Fruit fly (Drosophila melanogaster) whole organism, embryonic: ENCODE results near the gene MCU.
A peak's percentile ranks its signal among the peaks of the same experiment; 100 is the strongest.

Experiments
- ATbp ChIP-seq: fragments of 200-800 bp; sonication (Bioruptor generic); optimal IDR thresholded peaks from 2 replicates; lab custom pipeline; 2017; ENCODE audit warnings: missing biosample characterization, mild to moderate bottlenecking, missing genetic modification characterization, missing genetic modification reagents
- BtbVII ChIP-seq: fragments of 200-800 bp; sonication (Bioruptor generic); optimal IDR thresholded peaks from 3 replicates; lab custom pipeline; 2017; ENCODE audit warnings: missing biosample characterization, mild to moderate bottlenecking, missing genetic modification characterization
- CG10274 ChIP-seq: fragments of 200-800 bp; sonication (Bioruptor generic); optimal IDR thresholded peaks from 3 replicates; lab custom pipeline; 2017; ENCODE audit warnings: missing biosample characterization, mild to moderate bottlenecking, missing genetic modification characterization
- CG10321 ChIP-seq: fragments of 200-800 bp; sonication (Bioruptor generic); IDR thresholded peaks from 2 replicates; pipeline ENCODE4 v1.3.6; 2022; ENCODE audit warnings: missing biosample characterization, missing genetic modification characterization
- CG10543 ChIP-seq: fragments of 200-800 bp; sonication (Bioruptor generic); optimal IDR thresholded peaks from 3 replicates; lab custom pipeline; 2017; ENCODE audit warnings: missing biosample characterization, mild to moderate bottlenecking, missing genetic modification characterization, moderate library complexity
- CG10565 ChIP-seq: fragments of 200-800 bp; sonication (Bioruptor generic); optimal IDR thresholded peaks from 3 replicates; lab custom pipeline; 2016; ENCODE audit warnings: missing biosample characterization, mild to moderate bottlenecking, missing genetic modification characterization
- CG11695 ChIP-seq: fragments of 200-800 bp; sonication (Bioruptor generic); IDR thresholded peaks from 3 replicates; pipeline ENCODE4 v1.3.6; 2022; ENCODE audit warnings: missing biosample characterization, missing genetic modification characterization
- CG12769 ChIP-seq: fragments of 200-800 bp; sonication (Bioruptor generic); optimal IDR thresholded peaks from 2 replicates; lab custom pipeline; 2019; ENCODE audit warnings: missing biosample characterization, mild to moderate bottlenecking, missing genetic modification characterization, moderate library complexity
- CG12942 ChIP-seq: fragments of 200-800 bp; sonication (Bioruptor generic); optimal IDR thresholded peaks from 3 replicates; lab custom pipeline; 2016; ENCODE audit warnings: missing biosample characterization, missing genetic modification characterization
- CG14441 ChIP-seq: fragments of 200-800 bp; sonication (Bioruptor generic); IDR thresholded peaks from 2 replicates; pipeline ENCODE4 v1.3.6; 2022; ENCODE audit warnings: missing biosample characterization, missing genetic modification characterization
- CG15479 ChIP-seq: fragments of 200-800 bp; sonication (Bioruptor generic); optimal IDR thresholded peaks from 3 replicates; lab custom pipeline; 2019; ENCODE audit warnings: missing biosample characterization, mild to moderate bottlenecking, missing genetic modification characterization, moderate library complexity
- CG1602 ChIP-seq: fragments of 200-800 bp; sonication (Bioruptor generic); optimal IDR thresholded peaks from 3 replicates; lab custom pipeline; 2016; ENCODE audit warnings: missing biosample characterization, missing genetic modification characterization
- CG1647 ChIP-seq: fragments of 200-800 bp; sonication (Bioruptor generic); optimal IDR thresholded peaks from 3 replicates; lab custom pipeline; 2016; ENCODE audit warnings: missing biosample characterization, missing genetic modification characterization
- CG18764 ChIP-seq: fragments of 200-800 bp; sonication (Bioruptor generic); optimal IDR thresholded peaks from 3 replicates; lab custom pipeline; 2016; ENCODE audit warnings: missing biosample characterization, missing genetic modification characterization
- CG2678 ChIP-seq: fragments of 200-800 bp; sonication (Bioruptor generic); optimal IDR thresholded peaks from 3 replicates; lab custom pipeline; 2019; ENCODE audit warnings: missing biosample characterization, mild to moderate bottlenecking, missing genetic modification characterization, moderate library complexity
- CG2889 ChIP-seq: fragments of 200-800 bp; sonication (Bioruptor generic); IDR thresholded peaks from 3 replicates; pipeline ENCODE4 v1.3.6; 2022; ENCODE audit warnings: missing biosample characterization, missing genetic modification characterization
- CG3163 ChIP-seq: fragments of 200-800 bp; sonication (Bioruptor generic); optimal IDR thresholded peaks from 3 replicates; lab custom pipeline; 2016; ENCODE audit warnings: missing biosample characterization, missing genetic modification characterization
- CG34422 ChIP-seq: fragments of 200-800 bp; sonication (Bioruptor generic); IDR thresholded peaks from 3 replicates; pipeline ENCODE4 v1.3.6; 2022; ENCODE audit warnings: missing biosample characterization, missing genetic modification characterization
- CG4730 ChIP-seq: fragments of 200-800 bp; sonication (Bioruptor generic); IDR thresholded peaks from 2 replicates; pipeline ENCODE4 v1.3.6; 2022; ENCODE audit warnings: missing biosample characterization, missing genetic modification characterization
- CG5180 ChIP-seq: fragments of 200-800 bp; sonication (Bioruptor generic); optimal IDR thresholded peaks from 3 replicates; lab custom pipeline; 2017; ENCODE audit warnings: missing biosample characterization, missing genetic modification characterization, mild to moderate bottlenecking, moderate library complexity, missing genetic modification reagents
- CG6689 ChIP-seq: fragments of 200-800 bp; sonication (Bioruptor generic); IDR thresholded peaks from 2 replicates; pipeline ENCODE4 v1.3.6; 2022; ENCODE audit warnings: missing biosample characterization, missing genetic modification characterization
- CG6791 ChIP-seq: fragments of 200-800 bp; sonication (Bioruptor generic); IDR thresholded peaks from 3 replicates; pipeline ENCODE4 v1.3.6; 2022; ENCODE audit warnings: missing biosample characterization, missing genetic modification characterization; ENCODE audit not compliant: partially characterized antibody
- CG7786 ChIP-seq: fragments of 200-800 bp; sonication (Bioruptor generic); optimal IDR thresholded peaks from 2 replicates; lab custom pipeline; 2016; ENCODE audit warnings: missing biosample characterization, missing genetic modification characterization
- Dek ChIP-seq: fragments of 200-800 bp; sonication (Bioruptor generic); optimal IDR thresholded peaks from 3 replicates; lab custom pipeline; 2019; ENCODE audit warnings: missing biosample characterization, mild to moderate bottlenecking, missing genetic modification characterization, moderate library complexity
- Dip2 ChIP-seq: fragments of 200-800 bp; sonication (Bioruptor generic); IDR thresholded peaks from 2 replicates; pipeline ENCODE4 v1.3.6; 2022; ENCODE audit warnings: missing biosample characterization, missing genetic modification characterization
- ERR ChIP-seq: fragments of 200-800 bp; sonication (Bioruptor generic); optimal IDR thresholded peaks from 2 replicates; lab custom pipeline; 2016; ENCODE audit warnings: missing biosample characterization, missing genetic modification characterization
- Mrtf ChIP-seq: fragments of 200-800 bp; sonication (Bioruptor generic); IDR thresholded peaks from 3 replicates; pipeline ENCODE4 v1.3.6; 2022; ENCODE audit warnings: missing biosample characterization, missing genetic modification characterization
- Oaz ChIP-seq: fragments of 200-800 bp; sonication (Bioruptor generic); IDR thresholded peaks from 2 replicates; pipeline ENCODE4 v1.3.6; 2022; ENCODE audit warnings: missing biosample characterization, missing genetic modification characterization
- Side ChIP-seq: fragments of 200-800 bp; sonication (Bioruptor generic); optimal IDR thresholded peaks from 2 replicates; lab custom pipeline; 2016; ENCODE audit warnings: missing biosample characterization, missing genetic modification characterization
- Ssrp ChIP-seq: fragments of 200-800 bp; sonication (Bioruptor generic); optimal IDR thresholded peaks from 2 replicates; lab custom pipeline; 2018; ENCODE audit warnings: missing biosample characterization, mild to moderate bottlenecking, missing genetic modification characterization, moderate library complexity
- Stat92E ChIP-seq, 3 experiments: fragments of >200 bp in 2 of 3; fragments of 200-800 bp in 1 of 3; sonication (Bioruptor generic) in 1 of 3; optimal IDR thresholded peaks; 2 replicates each; lab custom pipeline; 2017 to 2019; ENCODE audit warnings: missing biosample characterization in 3 of 3, missing genetic modification characterization in 3 of 3, mild to moderate bottlenecking in 1 of 3, moderate library complexity in 1 of 3
- Trl ChIP-seq, 3 experiments: fragments of >200 bp in 2 of 3; fragments of 200-800 bp in 1 of 3; sonication (Bioruptor generic) in 1 of 3; optimal IDR thresholded peaks; 2 replicates in 1 of 3; 3 replicates in 2 of 3; lab custom pipeline; 2016 to 2017; ENCODE audit warnings: missing biosample characterization in 1 of 3, missing genetic modification characterization in 1 of 3
- bowl ChIP-seq: fragments of 200-800 bp; sonication (Bioruptor generic); IDR thresholded peaks from 2 replicates; pipeline ENCODE4 v1.3.6; 2022; ENCODE audit warnings: missing biosample characterization, missing genetic modification characterization
- chm ChIP-seq: fragments of 200-800 bp; sonication (Bioruptor generic); IDR thresholded peaks from 2 replicates; pipeline ENCODE4 v1.3.6; 2022; ENCODE audit warnings: missing biosample characterization, missing genetic modification characterization
- dimm ChIP-seq: fragments of 200-800 bp; sonication (Bioruptor generic); IDR thresholded peaks from 2 replicates; pipeline ENCODE4 v1.3.6; 2022; ENCODE audit warnings: missing biosample characterization, missing genetic modification characterization
- fd3F ChIP-seq: fragments of 200-800 bp; sonication (Bioruptor generic); optimal IDR thresholded peaks from 2 replicates; lab custom pipeline; 2018; ENCODE audit warnings: missing biosample characterization, mild to moderate bottlenecking, missing genetic modification characterization, moderate library complexity
- gfzf ChIP-seq: fragments of 200-800 bp; sonication (Bioruptor generic); optimal IDR thresholded peaks from 2 replicates; lab custom pipeline; 2016; ENCODE audit warnings: missing biosample characterization, mild to moderate bottlenecking, missing genetic modification characterization, moderate library complexity
- gro ChIP-seq: fragments of 200-800 bp; sonication (Bioruptor generic); optimal IDR thresholded peaks from 2 replicates; lab custom pipeline; 2016; ENCODE audit warnings: missing biosample characterization, missing genetic modification characterization
- her ChIP-seq: fragments of 200-800 bp; sonication (Bioruptor generic); optimal IDR thresholded peaks from 2 replicates; lab custom pipeline; 2016; ENCODE audit warnings: missing biosample characterization, missing genetic modification characterization
- klu ChIP-seq: fragments of 200-800 bp; sonication (Bioruptor generic); IDR thresholded peaks from 2 replicates; pipeline ENCODE4 v1.3.6; 2022; ENCODE audit warnings: missing biosample characterization, missing genetic modification characterization
- peb ChIP-seq: fragments of 200-800 bp; sonication (Bioruptor generic); IDR thresholded peaks from 2 replicates; pipeline ENCODE4 v1.3.6; 2022; ENCODE audit warnings: missing biosample characterization, missing genetic modification characterization
- row ChIP-seq: fragments of 200-800 bp; sonication (Bioruptor generic); IDR thresholded peaks from 3 replicates; pipeline ENCODE4 v1.3.6; 2022; ENCODE audit warnings: missing biosample characterization, missing genetic modification characterization
- sc ChIP-seq, 3 experiments: fragments of >200 bp in 2 of 3; fragments of 200-800 bp in 1 of 3; sonication (Bioruptor generic) in 1 of 3; optimal IDR thresholded peaks; 2 replicates in 2 of 3; 3 replicates in 1 of 3; lab custom pipeline; 2017; ENCODE audit warnings: mild to moderate bottlenecking in 1 of 3, missing biosample characterization in 1 of 3, missing genetic modification characterization in 1 of 3, missing genetic modification reagents in 1 of 3
- so ChIP-seq: fragments of 200-800 bp; sonication (Bioruptor generic); IDR thresholded peaks from 3 replicates; pipeline ENCODE4 v1.3.6; 2022; ENCODE audit warnings: missing biosample characterization, missing genetic modification characterization
- trh ChIP-seq: fragments of 200-800 bp; sonication (Bioruptor generic); optimal IDR thresholded peaks from 2 replicates; lab custom pipeline; 2016; ENCODE audit warnings: missing biosample characterization, missing genetic modification characterization
- ttk ChIP-seq: fragments of 200-800 bp; sonication (Bioruptor generic); IDR thresholded peaks from 2 replicates; pipeline ENCODE4 v2.1.2; 2022; ENCODE audit warnings: missing biosample characterization, missing genetic modification characterization
- twi ChIP-seq: fragments of 200-800 bp; optimal IDR thresholded peaks from 2 replicates; lab custom pipeline; 2019; ENCODE audit warnings: missing biosample characterization, mild to moderate bottlenecking, missing genetic modification characterization, moderate library complexity
- tx ChIP-seq: fragments of 200-800 bp; sonication (Bioruptor generic); optimal IDR thresholded peaks from 2 replicates; lab custom pipeline; 2016; ENCODE audit warnings: missing biosample characterization, missing genetic modification characterization
- vfl ChIP-seq: fragments of 200-800 bp; sonication (Bioruptor generic); optimal IDR thresholded peaks from 2 replicates; lab custom pipeline; 2016; ENCODE audit warnings: missing biosample characterization, missing genetic modification characterization
- vnd ChIP-seq: fragments of 200-800 bp; sonication (Bioruptor generic); IDR thresholded peaks from 3 replicates; pipeline ENCODE4 v1.3.6; 2022; ENCODE audit warnings: missing biosample characterization, missing genetic modification characterization; ENCODE audit not compliant: partially characterized antibody

The MCU gene

dm6 chr3L:6552968-6553402 is 2.4 kb downstream of the MCU start (continued):
- TF ChIP-seq her (GFP tag; lab: Kevin White, UChicago) (peak; percentile 61), Dip2 (GFP tag; lab: Robert Waterston, UW) (no peak), tx (GFP tag; lab: Kevin White, UChicago) (peak; percentile 58), dimm (GFP tag; lab: Robert Waterston, UW) (peak; percentile 60), CG5180 (peak; percentile 48), CG1647 (peak; percentile 69), bowl (GFP tag; lab: Robert Waterston, UW) (peak; percentile 61; the same call in 1 of the 2 replicates), Side (GFP tag; lab: Kevin White, UChicago) (peak; percentile 76), CG2889 (GFP tag; lab: Robert Waterston, UW) (peak; percentile 76), chm (GFP tag; lab: Robert Waterston, UW) (no peak; the same call in 1 of the 2 replicates), row (GFP tag; lab: Robert Waterston, UW) (peak; percentile 93), twi (peak; percentile 34), gro (GFP tag; lab: Kevin White, UChicago) (peak; percentile 74), klu (GFP tag; lab: Robert Waterston, UW) (peak; percentile 81), CG10543 (GFP tag; lab: Kevin White, UChicago) (peak; percentile 79), gfzf (no peak), CG10321 (peak; percentile 15; the same call in 1 of the 2 replicates), ttk (GFP tag; lab: Robert Waterston, UW) (peak; percentile 80), CG10565 (GFP tag; lab: Kevin White, UChicago) (peak; percentile 23), CG34422 (GFP tag; lab: Robert Waterston, UW) (peak; percentile 85), CG18764 (peak; percentile 51), vnd (GFP tag; lab: Robert Waterston, UW) (no peak), CG6689 (peak; percentile 85), CG2678 (tag; lab: Kevin White, UChicago) (peak; percentile 92), Dek (peak; percentile 88), Trl (optimal IDR thresholded peaks at IDR 0.05; lab: Kevin White, UChicago) (no peak), Trl (GFP tag; optimal IDR thresholded peaks at IDR 0.05; lab: Kevin White, UChicago) (peak; percentile 71), CG4730 (GFP tag; lab: Robert Waterston, UW) (peak; percentile 57), so (GFP tag; lab: Robert Waterston, UW) (peak; percentile 85), CG12942 (GFP tag; lab: Kevin White, UChicago) (peak; percentile 66), ATbp (GFP tag; lab: Kevin White, UChicago) (peak; percentile 89), CG11695 (GFP tag; lab: Robert Waterston, UW) (peak; percentile 90), trh (GFP tag; lab: Kevin White, UChicago) (peak; percentile 30), BtbVII (GFP tag; lab: Kevin White, UChicago) (peak; percentile 86), CG12769 (tag; lab: Kevin White, UChicago) (peak; percentile 84), CG3163 (GFP tag; lab: Kevin White, UChicago) (no peak), vfl (peak; percentile 76), Mrtf (GFP tag; lab: Robert Waterston, UW) (peak; percentile 77; the same call in 2 of the 3 replicates), CG6791 (no peak), CG14441 (peak; percentile 89), sc (optimal IDR thresholded peaks at IDR 0.05; lab: Kevin White, UChicago) (no peak), sc (GFP tag; optimal IDR thresholded peaks at IDR 0.05; lab: Kevin White, UChicago) (peak; percentile 59), CG1602 (GFP tag; lab: Kevin White, UChicago) (peak; percentile 70), CG15479 (GFP tag; lab: Kevin White, UChicago) (no peak), Oaz (GFP tag; lab: Robert Waterston, UW) (peak; percentile 73), ERR (GFP tag; lab: Kevin White, UChicago) (peak; percentile 70), fd3F (GFP tag; lab: Kevin White, UChicago) (peak; percentile 84), peb (GFP tag; lab: Robert Waterston, UW) (no peak), Ssrp (tag; lab: Kevin White, UChicago) (peak; percentile 79), CG10274 (GFP tag; lab: Kevin White, UChicago) (peak; percentile 62), CG7786 (peak; percentile 83), Stat92E (GFP tag; optimal IDR thresholded peaks at IDR 0.05; lab: Kevin White, UChicago) (peak in 1 of 3 experiments; percentile 7)
